Fruit fly (Drosophila melanogaster): ENCODE measurements around the gene CG4686.

Gene CG4686

dm6 chr3R:19822138-19822537 lies 42.2 kb upstream of the CG4686 start:
- TF ChIP-seq Hr78 (GFP tag; optimal IDR thresholded peaks at IDR 0.05) = no peak

dm6 chr3R:19824480-19824879 lies 39.8 kb upstream of the CG4686 start:
- TF ChIP-seq sv (GFP tag; optimal IDR thresholded peaks at IDR 0.05) (no peak), jim (GFP tag; optimal IDR thresholded peaks at IDR 0.05) (no peak), HLH106 (tag; optimal IDR thresholded peaks at IDR 0.05) (no peak), Mio (GFP tag; optimal IDR thresholded peaks at IDR 0.05) (no peak), Hr78 (GFP tag; optimal IDR thresholded peaks at IDR 0.05) (no peak), Vsx2 (GFP tag; optimal IDR thresholded peaks at IDR 0.05; ENCODE audit: partially characterized antibody) (no peak), usp (GFP tag; optimal IDR thresholded peaks at IDR 0.05) (no peak), Hr83 (GFP tag; optimal IDR thresholded peaks at IDR 0.05; ENCODE audit: poor library complexity, severe bottlenecking) (no peak), Sp1 (GFP tag; optimal IDR thresholded peaks at IDR 0.05) (no peak), dmrt93B (GFP tag; optimal IDR thresholded peaks at IDR 0.05) (no peak), GATAd (GFP tag; optimal IDR thresholded peaks at IDR 0.05) (no peak)

- no peak for TF ChIP-seq Hnf4 (GFP tag; optimal IDR thresholded peaks at IDR 0.05)
- no peak for TF ChIP-seq Jra (GFP tag; optimal IDR thresholded peaks at IDR 0.05)
- TF ChIP-seq pan (optimal IDR thresholded peaks at IDR 0.05) = no peak
- no peak for TF ChIP-seq jim (GFP tag; optimal IDR thresholded peaks at IDR 0.05)
- TF ChIP-seq ey (GFP tag; optimal IDR thresholded peaks at IDR 0.05) = no peak
- TF ChIP-seq Dif (GFP tag; optimal IDR thresholded peaks at IDR 0.05; ENCODE audit: partially characterized antibody) = no peak
- TF ChIP-seq CrebA (GFP tag; optimal IDR thresholded peaks at IDR 0.05; ENCODE audit: borderline replicate concordance) = no peak
- no peak for TF ChIP-seq GATAd (GFP tag; optimal IDR thresholded peaks at IDR 0.05)
- TF ChIP-seq brk (GFP tag; optimal IDR thresholded peaks at IDR 0.05) = no peak
- TF ChIP-seq N (GFP tag; optimal IDR thresholded peaks at IDR 0.05) = no peak
- TF ChIP-seq CG32264 (GFP tag; optimal IDR thresholded peaks at IDR 0.05) = no peak
- TF ChIP-seq Hr83 (GFP tag; optimal IDR thresholded peaks at IDR 0.05; ENCODE audit: poor library complexity, severe bottlenecking) = no peak
- TF ChIP-seq Sp1 (GFP tag; optimal IDR thresholded peaks at IDR 0.05) = no peak
- no peak for TF ChIP-seq h (GFP tag; optimal IDR thresholded peaks at IDR 0.05)
- no peak for TF ChIP-seq Hr78 (GFP tag; optimal IDR thresholded peaks at IDR 0.05)
Measured at dm6 chr3R:19826355-19826754, 37.9 kb upstream of the CG4686 start.

dm6 chr3R:19826806-19827328 lies 37.4 kb upstream of the CG4686 start:
- TF ChIP-seq lola (GFP tag; optimal IDR thresholded peaks at IDR 0.05) = no peak
- TF ChIP-seq woc (GFP tag; optimal IDR thresholded peaks at IDR 0.05) = no peak
- no peak for TF ChIP-seq dsf (GFP tag; optimal IDR thresholded peaks at IDR 0.05; ENCODE audit: borderline replicate concordance)
- no peak for TF ChIP-seq CG32264 (GFP tag; optimal IDR thresholded peaks at IDR 0.05)
- TF ChIP-seq dl (GFP tag; optimal IDR thresholded peaks at IDR 0.05; ENCODE audit: insufficient read depth in 1 of 2, partially characterized antibody in 2 of 2) = no peak
- TF ChIP-seq Rel (GFP tag; optimal IDR thresholded peaks at IDR 0.05) = no peak
- TF ChIP-seq Rel (tag; optimal IDR thresholded peaks at IDR 0.05) = no peak
- TF ChIP-seq OdsH (GFP tag; optimal IDR thresholded peaks at IDR 0.05) = no peak
- no peak for TF ChIP-seq N (GFP tag; optimal IDR thresholded peaks at IDR 0.05)

- no peak for TF ChIP-seq N (GFP tag; optimal IDR thresholded peaks at IDR 0.05)
- TF ChIP-seq dmrt93B (GFP tag; optimal IDR thresholded peaks at IDR 0.05) = no peak
- no peak for TF ChIP-seq sage (GFP tag; optimal IDR thresholded peaks at IDR 0.05)
- TF ChIP-seq HLH106 (tag; optimal IDR thresholded peaks at IDR 0.05) = no peak
- TF ChIP-seq lola (GFP tag; optimal IDR thresholded peaks at IDR 0.05) = no peak
- no peak for TF ChIP-seq CG9705 (GFP tag; optimal IDR thresholded peaks at IDR 0.05)
- TF ChIP-seq sv (GFP tag; optimal IDR thresholded peaks at IDR 0.05) = peak; percentile 5
- TF ChIP-seq foxo (GFP tag; optimal IDR thresholded peaks at IDR 0.05) = no peak
Measured at dm6 chr3R:19830973-19831372, 33.3 kb upstream of the CG4686 start.

- TF ChIP-seq ey (GFP tag; optimal IDR thresholded peaks at IDR 0.05) = no peak
- no peak for TF ChIP-seq Dfd (GFP tag; optimal IDR thresholded peaks at IDR 0.05)
- TF ChIP-seq sv (GFP tag; optimal IDR thresholded peaks at IDR 0.05) = no peak
- TF ChIP-seq brk (GFP tag; optimal IDR thresholded peaks at IDR 0.05) = no peak
- no peak for TF ChIP-seq dl (GFP tag; optimal IDR thresholded peaks at IDR 0.05; ENCODE audit: insufficient read depth in 1 of 2, partially characterized antibody in 2 of 2)
- no peak for TF ChIP-seq psq (GFP tag; optimal IDR thresholded peaks at IDR 0.05)
- TF ChIP-seq jim (GFP tag; optimal IDR thresholded peaks at IDR 0.05) = no peak
- no peak for TF ChIP-seq br (GFP tag; optimal IDR thresholded peaks at IDR 0.05)
- no peak for TF ChIP-seq sage (GFP tag; optimal IDR thresholded peaks at IDR 0.05)
- TF ChIP-seq lola (GFP tag; optimal IDR thresholded peaks at IDR 0.05) = no peak
- TF ChIP-seq CrebA (GFP tag; optimal IDR thresholded peaks at IDR 0.05; ENCODE audit: borderline replicate concordance) = no peak
- TF ChIP-seq OdsH (GFP tag; optimal IDR thresholded peaks at IDR 0.05) = no peak
- TF ChIP-seq Hr78 (GFP tag; optimal IDR thresholded peaks at IDR 0.05) = no peak
- no peak for TF ChIP-seq Vsx2 (GFP tag; optimal IDR thresholded peaks at IDR 0.05; ENCODE audit: partially characterized antibody)
- no peak for TF ChIP-seq woc (GFP tag; optimal IDR thresholded peaks at IDR 0.05)
- TF ChIP-seq rgr (GFP tag; optimal IDR thresholded peaks at IDR 0.05) = no peak
- no peak for TF ChIP-seq Abd-B (GFP tag; optimal IDR thresholded peaks at IDR 0.05)
- TF ChIP-seq GATAd (GFP tag; optimal IDR thresholded peaks at IDR 0.05) = no peak
- TF ChIP-seq foxo (GFP tag; optimal IDR thresholded peaks at IDR 0.05) = no peak
Measured at dm6 chr3R:19833546-19833945, 30.8 kb upstream of the CG4686 start.

Measured in whole organism, wandering third instar larva.